Fruit fly (Drosophila melanogaster): ENCODE results near the gene CG7884.

The CG7884 gene

DNA sequence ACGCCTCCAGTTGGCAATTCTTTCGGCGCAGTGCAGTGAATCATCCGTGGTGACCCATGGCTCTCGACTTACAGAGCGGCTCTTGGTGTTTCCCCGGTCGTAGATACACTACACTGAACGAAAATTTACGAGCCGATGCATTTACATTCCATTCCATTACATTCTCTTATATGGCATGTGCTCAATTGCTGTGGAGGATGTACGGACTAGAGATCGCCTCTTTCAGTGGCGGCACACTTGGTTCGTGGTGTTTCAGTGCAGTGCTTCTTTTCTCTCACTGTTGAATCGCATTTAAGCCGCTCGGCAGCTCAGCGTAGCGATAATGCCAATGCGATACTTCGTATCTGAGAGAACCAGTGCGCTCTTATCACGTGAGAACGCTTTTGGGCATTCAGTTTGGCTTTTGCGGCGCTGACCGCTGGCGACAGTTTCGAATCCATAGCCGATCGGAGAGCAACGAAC is 32.8 kb upstream of the CG7884 start, which contains the start of gene Mec2:
Mec2 (plus strand) TSS at position 412 of the 462 bp plus-strand sequence.
- TF ChIP-seq dac (GFP tag; optimal IDR thresholded peaks at IDR 0.05) (peak; percentile 10), CG6276 (GFP tag; optimal IDR thresholded peaks at IDR 0.05) (no peak), acj6 (GFP tag; optimal IDR thresholded peaks at IDR 0.05) (peak; percentile 78), CG32006 (GFP tag; optimal IDR thresholded peaks at IDR 0.05) (peak; percentile 75), fkh (GFP tag; optimal IDR thresholded peaks at IDR 0.05) (no peak), CG8632 (GFP tag; optimal IDR thresholded peaks at IDR 0.05) (peak; percentile 72), achi (GFP tag; optimal IDR thresholded peaks at IDR 0.05) (peak; percentile 62), salr (GFP tag; optimal IDR thresholded peaks at IDR 0.05) (peak; percentile 36 to 67), CG11762 (GFP tag; optimal IDR thresholded peaks at IDR 0.05; ENCODE audit: insufficient read depth) (peak; percentile 37), vri (GFP tag; optimal IDR thresholded peaks at IDR 0.05) (peak; percentile 60), CG7368 (GFP tag; optimal IDR thresholded peaks at IDR 0.05) (peak; percentile 58), net (GFP tag; optimal IDR thresholded peaks at IDR 0.05) (peak; percentile 69), CG3032 (tag; optimal IDR thresholded peaks at IDR 0.05) (peak; percentile 61), Eip93F (GFP tag; optimal IDR thresholded peaks at IDR 0.05) (peak; percentile 68), Ets96B (tag; optimal IDR thresholded peaks at IDR 0.05) (peak; percentile 62), CG11902 (GFP tag; optimal IDR thresholded peaks at IDR 0.05) (peak; percentile 37), Ets21C (GFP tag; optimal IDR thresholded peaks at IDR 0.05) (peak; percentile 77), ss (GFP tag; optimal IDR thresholded peaks at IDR 0.05) (peak; percentile 12 to 71), Met (GFP tag; optimal IDR thresholded peaks at IDR 0.05) (peak; percentile 80), CG6854 (GFP tag; optimal IDR thresholded peaks at IDR 0.05) (no peak), OdsH (GFP tag; optimal IDR thresholded peaks at IDR 0.05) (peak; percentile 83), Smox (GFP tag; optimal IDR thresholded peaks at IDR 0.05) (peak; percentile 82), CG16779 (tag; optimal IDR thresholded peaks at IDR 0.05) (peak; percentile 52), cyc (GFP tag; optimal IDR thresholded peaks at IDR 0.05) (peak; percentile 72), CG10631 (GFP tag; optimal IDR thresholded peaks at IDR 0.05) (peak; percentile 72), lz (GFP tag; optimal IDR thresholded peaks at IDR 0.05) (peak; percentile 82), CG1621 (tag; optimal IDR thresholded peaks at IDR 0.05) (peak; percentile 74), CG6792 (GFP tag; optimal IDR thresholded peaks at IDR 0.05) (peak; percentile 83), CG6163 (GFP tag; IDR thresholded peaks at IDR 0.05) (peak; percentile 82), svp (GFP tag) (peak; percentile 99), Eip78C (GFP tag) (peak; percentile 91), CG15336 (GFP tag; IDR thresholded peaks at IDR 0.05) (peak; percentile 65), topi (GFP tag; optimal IDR thresholded peaks at IDR 0.05) (peak; percentile 72), Hr39 (GFP tag; optimal IDR thresholded peaks at IDR 0.05) (peak; percentile 85), CG4318 (GFP tag; optimal IDR thresholded peaks at IDR 0.05) (peak; percentile 23), CG3919 (GFP tag; optimal IDR thresholded peaks at IDR 0.05) (peak; percentile 66), Hr4 (GFP tag; optimal IDR thresholded peaks at IDR 0.05) (peak; percentile 73), Gug (GFP tag; IDR thresholded peaks at IDR 0.05) (peak; percentile 45), CG34406 (GFP tag; optimal IDR thresholded peaks at IDR 0.05) (peak; percentile 73), Sox102F (GFP tag; optimal IDR thresholded peaks at IDR 0.05) (peak; percentile 79), Hr38 (GFP tag; optimal IDR thresholded peaks at IDR 0.05) (no peak), eg (GFP tag; IDR thresholded peaks at IDR 0.05) (peak; percentile 74), esn (GFP tag; optimal IDR thresholded peaks at IDR 0.05) (peak; percentile 86), Sox15 (GFP tag; optimal IDR thresholded peaks at IDR 0.05) (peak; percentile 64), pdm3 (GFP tag; optimal IDR thresholded peaks at IDR 0.05) (peak; percentile 85), CG9139 (GFP tag; optimal IDR thresholded peaks at IDR 0.05) (peak; percentile 15), dsx (GFP tag; optimal IDR thresholded peaks at IDR 0.05; ENCODE audit: poor library complexity, severe bottlenecking) (peak; percentile 68), CG11294 (GFP tag; IDR thresholded peaks at IDR 0.05) (0 out of 2 replicates have a peak, but pooled peaks have one; percentile 26), CG10669 (GFP tag; optimal IDR thresholded peaks at IDR 0.05) (peak; percentile 67), Lpt (GFP tag; optimal IDR thresholded peaks at IDR 0.05) (peak; percentile 57), fd85E (GFP tag; optimal IDR thresholded peaks at IDR 0.05) (no peak), spab (GFP tag; optimal IDR thresholded peaks at IDR 0.05) (peak; percentile 59)
